Fruit fly (Drosophila melanogaster): ENCODE results near the gene CG9641.

The CG9641 gene

DNA sequence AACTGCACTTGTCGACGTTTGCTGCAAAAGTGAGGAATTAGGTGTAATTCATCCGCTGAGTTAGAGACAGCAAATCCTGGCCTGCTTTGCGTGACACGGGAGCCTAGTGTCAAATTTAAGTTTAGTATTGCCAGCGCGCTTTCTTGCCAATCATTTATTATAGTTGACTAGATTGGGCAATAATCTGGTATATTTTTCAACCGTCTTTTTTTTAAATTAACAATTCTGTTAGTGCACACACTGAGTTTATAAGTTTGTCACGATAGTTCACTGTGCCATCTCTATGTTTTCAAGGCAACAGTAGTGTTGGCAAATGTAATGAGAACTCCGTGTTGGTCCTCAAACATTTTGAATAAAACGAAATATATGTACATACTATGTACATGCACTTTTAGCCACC, at the start of gene CG9641, which contains the start of gene CG3165 (continued):
- peak; percentile 98 for TF ChIP-seq row (GFP tag; IDR thresholded peaks at IDR 0.05)
- TF ChIP-seq vfl (GFP tag; optimal IDR thresholded peaks at IDR 0.05) = peak; percentile 86
- TF ChIP-seq fd64A (GFP tag; optimal IDR thresholded peaks at IDR 0.05) = peak; percentile 50
- TF ChIP-seq CG8281 (tag; optimal IDR thresholded peaks at IDR 0.05) = no peak
- TF ChIP-seq Tbp (GFP tag; optimal IDR thresholded peaks at IDR 0.05) = no peak
- TF ChIP-seq Ada2b (GFP tag; IDR thresholded peaks at IDR 0.05) = peak; percentile 72
- peak; percentile 76 for TF ChIP-seq ssp (GFP tag; IDR thresholded peaks at IDR 0.05)
- TF ChIP-seq ttk (GFP tag; IDR thresholded peaks at IDR 0.05) = peak; percentile 73
- peak; percentile 97 for TF ChIP-seq knrl (GFP tag; IDR thresholded peaks at IDR 0.05; ENCODE audit: partially characterized antibody)
- TF ChIP-seq Eip74EF (GFP tag; optimal IDR thresholded peaks at IDR 0.05) = no peak
- TF ChIP-seq zen2 (GFP tag; IDR thresholded peaks at IDR 0.05; ENCODE audit: partially characterized antibody) = peak; percentile 97
- peak; percentile 90 for TF ChIP-seq Opbp (GFP tag; IDR thresholded peaks at IDR 0.05; ENCODE audit: partially characterized antibody)
- no peak for TF ChIP-seq CG1832 (GFP tag; optimal IDR thresholded peaks at IDR 0.05)
- TF ChIP-seq Blimp-1 (GFP tag; optimal IDR thresholded peaks at IDR 0.05) = no peak
- peak; percentile 55; the same call in 1 of the 2 replicates for TF ChIP-seq gt (GFP tag; IDR thresholded peaks at IDR 0.05)
- TF ChIP-seq Atf3 (GFP tag; optimal IDR thresholded peaks at IDR 0.05) = peak; percentile 80
- TF ChIP-seq CG30403 (GFP tag; optimal IDR thresholded peaks at IDR 0.05) = peak; percentile 92
- no peak for TF ChIP-seq sr (GFP tag; IDR thresholded peaks at IDR 0.05)
- TF ChIP-seq p53 (GFP tag; optimal IDR thresholded peaks at IDR 0.05) = peak; percentile 72
- TF ChIP-seq corto (GFP tag; optimal IDR thresholded peaks at IDR 0.05) = no peak
- peak; percentile 84 for TF ChIP-seq CG8290 (GFP tag; optimal IDR thresholded peaks at IDR 0.05)
- peak in 1 of 2 experiments; percentile 77 for TF ChIP-seq CG8290 (tag; optimal IDR thresholded peaks at IDR 0.05)
- no peak for TF ChIP-seq bowl (GFP tag; IDR thresholded peaks at IDR 0.05)
- peak; percentile 72 for TF ChIP-seq CG2116 (GFP tag; optimal IDR thresholded peaks at IDR 0.05)
- peak; percentile 81 for TF ChIP-seq NC2β (GFP tag; optimal IDR thresholded peaks at IDR 0.05)
- peak in 1 of 3 experiments; percentile 74 for TF ChIP-seq Stat92E (GFP tag; optimal IDR thresholded peaks at IDR 0.05)
- TF ChIP-seq seq (GFP tag; IDR thresholded peaks at IDR 0.05) = peak; percentile 69
- TF ChIP-seq inv (GFP tag; IDR thresholded peaks at IDR 0.05; ENCODE audit: partially characterized antibody) = peak; percentile 94
- peak; percentile 66 for TF ChIP-seq CG12299 (tag; optimal IDR thresholded peaks at IDR 0.05)
- TF ChIP-seq CG11504 (tag; optimal IDR thresholded peaks at IDR 0.05) = no peak
- TF ChIP-seq sc (optimal IDR thresholded peaks at IDR 0.05) = no peak
- TF ChIP-seq sc (GFP tag; optimal IDR thresholded peaks at IDR 0.05) = no peak
- TF ChIP-seq Chrac-16 (GFP tag; optimal IDR thresholded peaks at IDR 0.05) = peak; percentile 87
- TF ChIP-seq D19B (GFP tag; optimal IDR thresholded peaks at IDR 0.05) = no peak
- peak; percentile 52 for TF ChIP-seq CG43689 (GFP tag; IDR thresholded peaks at IDR 0.05)
- no peak for TF ChIP-seq CG14965 (GFP tag; optimal IDR thresholded peaks at IDR 0.05; ENCODE audit: borderline replicate concordance)
- peak; percentile 74 for TF ChIP-seq Fer3 (tag; optimal IDR thresholded peaks at IDR 0.05)
- peak; percentile 76 for TF ChIP-seq CG34376 (GFP tag; optimal IDR thresholded peaks at IDR 0.05)
- TF ChIP-seq Dref (GFP tag; IDR thresholded peaks at IDR 0.05) = 0 out of 2 replicates have a peak, but pooled peaks have one; percentile 30
- TF ChIP-seq CoRest (tag; optimal IDR thresholded peaks at IDR 0.05) = peak; percentile 90
- peak; percentile 74 for TF ChIP-seq CG8089 (GFP tag; optimal IDR thresholded peaks at IDR 0.05)
- no peak for TF ChIP-seq nau (GFP tag; optimal IDR thresholded peaks at IDR 0.05)
- TF ChIP-seq CG10431 (GFP tag; optimal IDR thresholded peaks at IDR 0.05) = peak; percentile 54
- no peak for TF ChIP-seq h (optimal IDR thresholded peaks at IDR 0.05)
- peak; percentile 98 for TF ChIP-seq hbn (GFP tag; IDR thresholded peaks at IDR 0.05; ENCODE audit: partially characterized antibody)
- TF ChIP-seq CG2875 (GFP tag; optimal IDR thresholded peaks at IDR 0.05) = peak; percentile 33
- TF ChIP-seq Ets65A (GFP tag) = peak; percentile 98
- TF ChIP-seq CG9609 (GFP tag; optimal IDR thresholded peaks at IDR 0.05) = peak; percentile 87
- TF ChIP-seq CG14050 (GFP tag; IDR thresholded peaks at IDR 0.05) = peak; percentile 46; the same call in 1 of the 3 replicates
- TF ChIP-seq Usf (GFP tag; optimal IDR thresholded peaks at IDR 0.05) = peak; percentile 49
- TF ChIP-seq fru (optimal IDR thresholded peaks at IDR 0.05) = no peak
- TF ChIP-seq CG12155 (GFP tag; optimal IDR thresholded peaks at IDR 0.05) = peak; percentile 86

Measured in whole organism, embryonic.